Fruit fly (Drosophila melanogaster): ENCODE data around the gene CG7884.
A peak's percentile ranks its signal among the peaks of the same experiment; 100 is the strongest.

Gene CG7884

DNA sequence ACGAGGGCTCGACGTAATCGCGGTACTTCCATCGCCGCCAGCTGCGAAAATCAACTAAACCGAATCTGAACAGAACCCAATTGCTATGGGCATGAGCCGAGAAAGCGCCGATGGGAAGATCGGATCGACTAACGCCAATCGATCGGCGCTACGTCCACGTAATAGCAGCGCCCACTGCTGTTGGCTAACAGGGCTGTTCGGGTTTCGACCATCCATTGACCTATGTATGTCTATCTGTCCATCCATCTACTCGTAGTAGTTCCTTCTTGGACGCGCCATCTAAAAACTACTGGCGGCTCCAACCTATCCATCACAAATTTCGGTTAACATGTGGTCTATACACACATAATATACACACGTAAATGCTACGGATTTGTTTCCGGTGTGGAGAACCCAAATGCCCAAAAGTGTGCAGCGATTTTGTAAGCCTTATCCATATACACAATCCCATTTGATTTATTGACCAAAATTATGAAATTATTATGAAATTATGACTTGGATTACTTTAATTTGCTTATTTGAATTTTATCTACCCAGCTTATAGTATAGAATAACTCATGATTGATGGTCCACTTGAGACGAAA lies 21.5 kb downstream of the CG7884 start, which contains the start of gene CG14196:
CG14196 (minus strand) TSS at position 51 of the 584 bp plus-strand sequence.
- no peak for TF ChIP-seq CG15696 (tag; optimal IDR thresholded peaks at IDR 0.05)
- TF ChIP-seq Meics (GFP tag; optimal IDR thresholded peaks at IDR 0.05) = peak; percentile 29
- TF ChIP-seq sug (tag; optimal IDR thresholded peaks at IDR 0.05) = peak; percentile 4
- TF ChIP-seq CG31365 (tag; optimal IDR thresholded peaks at IDR 0.05) = no peak
- no peak for TF ChIP-seq schlank (tag; optimal IDR thresholded peaks at IDR 0.05)
- TF ChIP-seq GATAe (GFP tag; conservative IDR thresholded peaks at IDR 0.05) = no peak
- no peak for TF ChIP-seq danr (GFP tag; IDR thresholded peaks at IDR 0.05)
- TF ChIP-seq CG10267 (tag; optimal IDR thresholded peaks at IDR 0.05) = no peak
- TF ChIP-seq MESR4 (GFP tag; optimal IDR thresholded peaks at IDR 0.05) = no peak
- TF ChIP-seq CG2199 (GFP tag; IDR thresholded peaks at IDR 0.05) = 0 out of 3 replicates have a peak, but pooled peaks have one; percentile 70
- no peak for TF ChIP-seq eyg (GFP tag; optimal IDR thresholded peaks at IDR 0.05)
- TF ChIP-seq Ets97D (GFP tag; optimal IDR thresholded peaks at IDR 0.05) = peak; percentile 33
- TF ChIP-seq Hsf (GFP tag; optimal IDR thresholded peaks at IDR 0.05) = no peak
- no peak for TF ChIP-seq Xrp1 (GFP tag; IDR thresholded peaks at IDR 0.05)
- TF ChIP-seq lab (GFP tag; optimal IDR thresholded peaks at IDR 0.05) = peak; percentile 10
- peak; percentile 10 for TF ChIP-seq pita (GFP tag; optimal IDR thresholded peaks at IDR 0.05)
- TF ChIP-seq ab (GFP tag; optimal IDR thresholded peaks at IDR 0.05) = no peak
- TF ChIP-seq Bgb (GFP tag; IDR thresholded peaks at IDR 0.05; ENCODE audit: partially characterized antibody) = peak; percentile 25; the same call in 1 of the 2 replicates
- TF ChIP-seq CG18619 (GFP tag; optimal IDR thresholded peaks at IDR 0.05) = no peak
- TF ChIP-seq CG15601 (tag; optimal IDR thresholded peaks at IDR 0.05) = no peak
- TF ChIP-seq CG8290 (GFP tag; optimal IDR thresholded peaks at IDR 0.05) = peak; percentile 52
- TF ChIP-seq CG8290 (tag; optimal IDR thresholded peaks at IDR 0.05) = peak in 1 of 2 experiments; percentile 24
- TF ChIP-seq repo (GFP tag; optimal IDR thresholded peaks at IDR 0.05) = no peak
- TF ChIP-seq Six4 (GFP tag; optimal IDR thresholded peaks at IDR 0.05) = no peak
- TF ChIP-seq CG17359 (tag; optimal IDR thresholded peaks at IDR 0.05) = no peak
- no peak for TF ChIP-seq Dip2 (GFP tag; IDR thresholded peaks at IDR 0.05)
- TF ChIP-seq hbn (GFP tag; IDR thresholded peaks at IDR 0.05; ENCODE audit: partially characterized antibody) = no peak
- no peak for TF ChIP-seq CG17186 (GFP tag; optimal IDR thresholded peaks at IDR 0.05)
- peak; percentile 33 for TF ChIP-seq zf30C (GFP tag; optimal IDR thresholded peaks at IDR 0.05)
- TF ChIP-seq CG10274 (GFP tag; optimal IDR thresholded peaks at IDR 0.05) = no peak
- no peak for TF ChIP-seq CG33557 (GFP tag; optimal IDR thresholded peaks at IDR 0.05)
- no peak for TF ChIP-seq Hr78 (GFP tag; optimal IDR thresholded peaks at IDR 0.05)
- TF ChIP-seq bcd (GFP tag; optimal IDR thresholded peaks at IDR 0.05) = no peak
- TF ChIP-seq HmgZ (tag; optimal IDR thresholded peaks at IDR 0.05) = peak; percentile 19
- TF ChIP-seq CG2678 (tag; optimal IDR thresholded peaks at IDR 0.05) = no peak
- no peak for TF ChIP-seq MBD-R2 (GFP tag; IDR thresholded peaks at IDR 0.05)
- peak in 1 of 2 experiments; percentile 56 for TF ChIP-seq Pdp1 (GFP tag; optimal IDR thresholded peaks at IDR 0.05)
- TF ChIP-seq Fer1 (GFP tag; optimal IDR thresholded peaks at IDR 0.05) = no peak
- peak; percentile 20 for TF ChIP-seq CG9437 (GFP tag; optimal IDR thresholded peaks at IDR 0.05)
- TF ChIP-seq Spps (tag; optimal IDR thresholded peaks at IDR 0.05) = no peak
- TF ChIP-seq NC2β (GFP tag; optimal IDR thresholded peaks at IDR 0.05) = no peak
- TF ChIP-seq Bteb2 (GFP tag; optimal IDR thresholded peaks at IDR 0.05) = no peak
- TF ChIP-seq nom (GFP tag; optimal IDR thresholded peaks at IDR 0.05) = no peak
- peak; percentile 2 for TF ChIP-seq CG1603 (tag; optimal IDR thresholded peaks at IDR 0.05)
- TF ChIP-seq corto (GFP tag; optimal IDR thresholded peaks at IDR 0.05) = no peak
- no peak for TF ChIP-seq Atf6 (GFP tag; IDR thresholded peaks at IDR 0.05)
- peak; percentile 6 for TF ChIP-seq CG3281 (GFP tag; optimal IDR thresholded peaks at IDR 0.05)
- no peak for TF ChIP-seq salm (tag; optimal IDR thresholded peaks at IDR 0.05)
- peak; percentile 37 for TF ChIP-seq D19B (GFP tag; optimal IDR thresholded peaks at IDR 0.05)
- TF ChIP-seq CG10147 (GFP tag; optimal IDR thresholded peaks at IDR 0.05) = no peak

Data from whole organism, embryonic.